Fruit fly (Drosophila melanogaster) whole organism, pupa: Measurements from ENCODE around the gene Kcmf1.

Experiments
- CG10348 ChIP-seq: fragments of 200-800 bp; sonication (Bioruptor generic); IDR thresholded peaks from 2 replicates; pipeline ENCODE4 v1.3.6; 2022; ENCODE audit warnings: missing biosample characterization, missing genetic modification characterization
- CG14655 ChIP-seq: fragments of 200-800 bp; sonication (Bioruptor generic); optimal IDR thresholded peaks from 3 replicates; lab custom pipeline; 2017; ENCODE audit warnings: mild to moderate bottlenecking, missing biosample characterization, missing genetic modification reagents, missing genetic modification characterization
- CG8301 ChIP-seq: fragments of 200-800 bp; sonication (Bioruptor generic); optimal IDR thresholded peaks from 2 replicates; lab custom pipeline; 2018; ENCODE audit warnings: missing biosample characterization, mild to moderate bottlenecking, missing genetic modification characterization
- D1 ChIP-seq: fragments of 200-800 bp; sonication (Bioruptor generic); optimal IDR thresholded peaks from 2 replicates; lab custom pipeline; 2018; ENCODE audit warnings: missing biosample characterization, mild to moderate bottlenecking, missing genetic modification characterization, moderate library complexity
- EcR ChIP-seq: fragments of 200-800 bp; sonication (Bioruptor generic); optimal IDR thresholded peaks from 3 replicates; lab custom pipeline; 2019; ENCODE audit warnings: missing biosample characterization, missing genetic modification characterization, mild to moderate bottlenecking, moderate library complexity, missing genetic modification reagents

DNA sequence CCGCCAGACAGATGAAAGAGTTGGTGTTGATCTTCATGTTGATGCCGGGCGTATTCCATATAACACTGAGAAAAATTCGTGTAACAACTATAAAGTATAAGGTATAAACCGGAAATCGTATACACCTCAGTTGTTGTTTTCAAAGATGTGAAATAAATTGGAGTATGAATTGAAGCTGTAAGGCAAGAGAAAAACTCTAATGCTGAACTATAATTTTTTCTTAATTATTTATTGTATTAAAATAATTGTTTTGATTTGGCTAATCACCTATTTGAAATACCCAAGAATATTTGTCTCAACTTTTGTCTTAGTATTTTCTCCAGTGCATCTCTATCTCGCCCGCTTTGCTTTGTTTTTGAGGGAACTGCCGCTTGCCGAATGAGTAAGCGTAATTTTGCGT, 54.4 kb downstream of the Kcmf1 start:
- TF ChIP-seq D1 (tag; lab: Kevin White, UChicago) (no peak), CG8301 (tag; lab: Kevin White, UChicago) (peak; percentile 53), CG14655 (peak; percentile 43), CG10348 (no peak), EcR (GFP tag; lab: Kevin White, UChicago) (no peak)
